Fruit fly (Drosophila melanogaster) Kc167 (cell line): ENCODE results near the gene Gk2.

Source experiments
- Myc ChIP-seq: fragments of >200 bp; optimal IDR thresholded peaks from 2 replicates; lab custom pipeline; 2017; ENCODE audit warnings: missing external identifiers
- Sin3A ChIP-seq: fragments of >200 bp; optimal IDR thresholded peaks from 2 replicates; lab custom pipeline; 2018; ENCODE audit warnings: missing external identifiers
- h ChIP-seq: fragments of >200 bp; optimal IDR thresholded peaks from 3 replicates; lab custom pipeline; 2018; ENCODE audit warnings: missing external identifiers
- ttk ChIP-seq: sonication (Bioruptor generic); optimal IDR thresholded peaks from 2 replicates; lab custom pipeline; 2017; ENCODE audit warnings: missing external identifiers

dm6 chr3L:1740129-1740975 lies 2.1 kb downstream of the Gk2 start:
- TF ChIP-seq Sin3A (no peak), Myc (lab: Kevin White, UChicago) (no peak), h (lab: Kevin White, UChicago) (no peak), ttk (lab: Kevin White, UChicago) (no peak)
